Worm (Caenorhabditis elegans) whole organism, mixed stage, embryonic: ENCODE measurements around the gene srg-46.

Source experiments
- blmp-1 ChIP-seq: fragments of 150-350 bp; optimal IDR thresholded peaks from 2 replicates; lab custom pipeline; 2014; ENCODE audit warnings: missing biosample characterization, missing genetic modification characterization
- ceh-39 ChIP-seq: fragments of 150-350 bp; optimal IDR thresholded peaks from 2 replicates; lab custom pipeline; 2014; ENCODE audit warnings: missing biosample characterization, missing genetic modification characterization
- ces-1 ChIP-seq: fragments of 150-350 bp; optimal IDR thresholded peaks from 2 replicates; lab custom pipeline; 2014; ENCODE audit warnings: missing biosample characterization, missing genetic modification reagents, missing genetic modification characterization
- drap-1 ChIP-seq: fragments of 200-800 bp; sonication (Bioruptor generic); optimal IDR thresholded peaks from 3 replicates; lab custom pipeline; 2018; ENCODE audit warnings: mild to moderate bottlenecking, missing genetic modification characterization, missing compliant biosample characterization
- elt-1 ChIP-seq: sonication (generic microtip); optimal IDR thresholded peaks from 2 replicates; lab custom pipeline; 2017; ENCODE audit warnings: missing genetic modification characterization, mild to moderate bottlenecking, missing compliant biosample characterization, antibody characterized with exemption, moderate library complexity, borderline replicate concordance; ENCODE audit not compliant: insufficient read depth
- elt-3 ChIP-seq: fragments of 150-350 bp; optimal IDR thresholded peaks from 2 replicates; lab custom pipeline; 2014; ENCODE audit warnings: missing biosample characterization, missing genetic modification characterization
- ham-2 ChIP-seq: fragments of 200-800 bp; sonication (Bioruptor generic); optimal IDR thresholded peaks from 2 replicates; lab custom pipeline; 2018; ENCODE audit warnings: mild to moderate bottlenecking, missing genetic modification characterization, missing compliant biosample characterization
- lin-13 ChIP-seq: fragments of 150-350 bp; optimal IDR thresholded peaks from 2 replicates; lab custom pipeline; 2014; ENCODE audit warnings: missing biosample characterization, missing genetic modification characterization
- mab-5 ChIP-seq: fragments of 150-350 bp; optimal IDR thresholded peaks from 2 replicates; lab custom pipeline; 2014; ENCODE audit warnings: missing biosample characterization, missing genetic modification characterization
- mls-2 ChIP-seq: sonication (generic microtip); optimal IDR thresholded peaks from 2 replicates; lab custom pipeline; 2016; ENCODE audit warnings: mild to moderate bottlenecking, missing genetic modification characterization, moderate library complexity, missing compliant biosample characterization
- nhr-12 ChIP-seq: fragments of 150-350 bp; optimal IDR thresholded peaks from 2 replicates; lab custom pipeline; 2014; ENCODE audit warnings: missing biosample characterization, missing genetic modification characterization
- nhr-2 ChIP-seq: fragments of 150-350 bp; optimal IDR thresholded peaks from 2 replicates; lab custom pipeline; 2014; ENCODE audit warnings: missing biosample characterization, missing genetic modification characterization
- nhr-237 ChIP-seq: fragments of 150-350 bp; optimal IDR thresholded peaks from 2 replicates; lab custom pipeline; 2014; ENCODE audit warnings: missing biosample characterization, missing genetic modification characterization
- sem-2 ChIP-seq: fragments of 200-800 bp; sonication (Bioruptor generic); optimal IDR thresholded peaks from 2 replicates; lab custom pipeline; 2018; ENCODE audit warnings: mild to moderate bottlenecking, missing genetic modification characterization, missing compliant biosample characterization
- tbx-8 ChIP-seq: fragments of 200-800 bp; sonication (Bioruptor generic); optimal IDR thresholded peaks from 2 replicates; lab custom pipeline; 2018; ENCODE audit warnings: mild to moderate bottlenecking, missing genetic modification characterization, moderate library complexity, missing compliant biosample characterization
- unc-120 ChIP-seq: sonication (generic microtip); optimal IDR thresholded peaks from 2 replicates; lab custom pipeline; 2017; ENCODE audit warnings: missing genetic modification characterization, missing compliant biosample characterization; ENCODE audit not compliant: poor library complexity, severe bottlenecking
- ztf-11 ChIP-seq: fragments of 150-350 bp; optimal IDR thresholded peaks from 2 replicates; lab custom pipeline; 2014; ENCODE audit warnings: missing biosample characterization, missing genetic modification characterization

The srg-46 gene

DNA sequence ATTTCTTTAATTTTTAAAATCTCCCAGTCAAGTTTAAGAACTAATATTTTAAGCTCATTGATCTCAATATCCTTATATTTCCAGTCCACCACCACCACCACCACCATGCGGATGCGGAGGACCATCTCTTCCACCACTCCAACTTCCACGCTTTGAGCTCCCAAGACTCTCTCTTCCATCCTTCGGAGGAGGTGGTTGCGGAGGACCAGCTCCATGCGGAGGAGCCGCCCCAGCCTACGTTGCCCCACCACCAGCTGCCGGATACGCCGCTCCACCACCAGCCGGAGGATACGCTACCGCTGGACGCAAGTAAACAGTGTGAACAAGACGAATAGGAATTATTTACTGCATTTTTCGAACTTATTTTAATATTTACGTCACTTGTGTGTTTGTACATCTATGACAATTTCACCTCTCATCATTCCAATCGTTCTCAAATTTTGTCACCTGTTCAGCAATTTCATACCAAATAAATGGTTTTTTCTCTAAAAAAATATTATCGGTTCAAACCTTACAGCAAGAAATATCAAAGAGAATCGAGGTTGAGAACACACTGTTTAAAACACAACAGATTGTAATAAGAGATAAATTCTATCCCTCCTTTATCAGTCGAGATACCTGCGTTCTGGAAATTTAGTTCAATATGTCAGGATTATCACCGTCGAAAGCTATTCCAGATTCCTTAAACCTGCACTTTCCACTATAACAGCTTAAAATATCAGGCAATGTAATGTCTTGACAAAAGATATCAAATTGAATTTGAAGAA lies 47.9 kb downstream of the srg-46 start:
- TF ChIP-seq ham-2 (GFP tag; lab: Kevin White, UChicago) (no peak), nhr-2 (no peak), ceh-39 (tag; lab: Kevin White, UChicago) (no peak), unc-120 (tag; lab: Kevin White, UChicago) (no peak), tbx-8 (GFP tag; lab: Kevin White, UChicago) (no peak), mls-2 (tag; lab: Kevin White, UChicago) (no peak), nhr-12 (tag; lab: Kevin White, UChicago) (no peak), mab-5 (no peak), lin-13 (tag; lab: Kevin White, UChicago) (no peak), nhr-237 (tag; lab: Kevin White, UChicago) (no peak)
- TF ChIP-seq, all 35 proteins: peak for 0

DNA sequence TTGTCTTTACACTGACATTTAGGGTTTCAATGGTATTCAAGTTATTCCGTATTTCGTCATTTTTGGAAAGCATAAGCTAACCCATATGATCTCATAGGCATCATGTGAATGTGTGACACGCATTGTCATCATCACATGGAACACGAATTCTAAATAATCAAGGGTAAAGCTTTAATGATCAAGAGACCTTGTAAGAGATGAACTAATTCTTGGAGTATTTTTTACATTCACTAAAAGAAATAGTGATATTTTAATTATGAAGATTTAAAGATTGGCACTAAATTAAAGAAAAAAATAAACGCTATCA lies 48.4 kb downstream of the srg-46 start:
- TF ChIP-seq mls-2 (tag; lab: Kevin White, UChicago) (no peak), ham-2 (GFP tag; lab: Kevin White, UChicago) (no peak), nhr-2 (no peak), drap-1 (GFP tag; lab: Kevin White, UChicago) (no peak), blmp-1 (tag; lab: Kevin White, UChicago) (no peak), ztf-11 (no peak)

DNA sequence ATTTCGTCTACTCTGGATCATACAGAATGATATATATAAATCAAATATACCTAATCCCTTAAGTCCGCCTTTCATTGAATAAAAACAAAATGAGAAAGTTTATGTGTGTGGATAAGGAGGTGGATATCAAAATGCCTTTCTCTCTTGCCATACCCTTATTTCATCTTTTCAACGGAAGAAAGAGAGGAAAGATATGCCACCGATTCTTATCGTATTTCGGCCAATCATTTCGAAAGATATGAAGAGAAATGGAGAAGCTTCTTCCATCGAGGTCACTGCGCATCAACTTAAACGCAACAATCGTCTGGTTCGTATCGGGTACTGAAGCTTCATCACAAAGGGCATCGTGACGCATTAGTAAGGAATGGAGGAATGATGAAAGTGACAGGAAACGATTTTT lies 49.8 kb downstream of the srg-46 start:
- TF ChIP-seq ces-1 (GFP tag; lab: Kevin White, UChicago) (no peak), elt-3 (peak; percentile 46), sem-2 (GFP tag; lab: Kevin White, UChicago) (no peak), elt-1 (peak; percentile 82), blmp-1 (tag; lab: Kevin White, UChicago) (peak; percentile 57)
